Worm (Caenorhabditis elegans): ENCODE results near the gene K08E4.8.
A peak's percentile ranks its signal among the peaks of the same experiment; 100 is the strongest.

- TF ChIP-seq nhr-77 (tag; optimal IDR thresholded peaks at IDR 0.05): no peak
- no peak for TF ChIP-seq lin-39 (tag; optimal IDR thresholded peaks at IDR 0.05)
- TF ChIP-seq ama-1 (optimal IDR thresholded peaks at IDR 0.05): no peak
- TF ChIP-seq pha-4 (GFP tag; IDR thresholded peaks at IDR 0.05): no peak
- no peak for TF ChIP-seq pha-4 (tag; optimal IDR thresholded peaks at IDR 0.05)
- TF ChIP-seq lin-38 (GFP tag; IDR thresholded peaks at IDR 0.05): no peak
- TF ChIP-seq unc-62 (GFP tag; optimal IDR thresholded peaks at IDR 0.05 in 1 of 2): peak in 1 of 2 experiments; percentile 43
- no peak for TF ChIP-seq unc-62 (tag; optimal IDR thresholded peaks at IDR 0.05)
- no peak for TF ChIP-seq lin-13 (GFP tag; optimal IDR thresholded peaks at IDR 0.05)
- TF ChIP-seq nhr-237 (tag; optimal IDR thresholded peaks at IDR 0.05): no peak
- TF ChIP-seq unc-130 (GFP tag; optimal IDR thresholded peaks at IDR 0.05): no peak
- no peak for TF ChIP-seq nhr-6 (tag; optimal IDR thresholded peaks at IDR 0.05)
- TF ChIP-seq hlh-30 (tag; optimal IDR thresholded peaks at IDR 0.05; ENCODE audit: insufficient read depth): peak; percentile 81
- no peak for TF ChIP-seq ceh-32 (tag; optimal IDR thresholded peaks at IDR 0.05; ENCODE audit: poor library complexity)
- TF ChIP-seq ZK546.5 (tag; optimal IDR thresholded peaks at IDR 0.05): no peak
- TF ChIP-seq fkh-10 (GFP tag; optimal IDR thresholded peaks at IDR 0.05): no peak
Observed at ce11 chrIV:12040431-12040830, 20.7 kb downstream of the K08E4.8 start.
